Fruit fly (Drosophila melanogaster): Measurements from ENCODE around the gene TotF.
A peak's percentile ranks its signal among the peaks of the same experiment; 100 is the strongest.

Gene TotF

DNA sequence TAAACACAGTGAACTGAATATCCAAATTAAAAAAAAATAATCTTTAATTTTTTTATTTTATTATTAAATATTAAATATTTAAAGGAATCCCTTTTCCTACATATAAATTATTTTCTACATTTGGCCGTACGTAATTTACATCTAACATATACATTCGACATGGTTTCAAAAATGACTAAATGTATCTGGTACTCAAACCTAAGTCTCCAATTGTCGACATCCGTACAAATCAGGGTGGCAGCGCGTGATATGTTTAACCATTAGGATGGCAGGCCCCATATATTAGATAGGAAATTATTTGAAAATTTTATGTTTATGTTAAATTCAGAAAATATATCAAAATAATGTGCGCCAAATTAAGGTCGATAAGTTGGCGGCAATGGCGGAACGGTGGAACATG, 3.0 kb upstream of the TotF start (continued):
- TF ChIP-seq CG18262 (tag; optimal IDR thresholded peaks at IDR 0.05) (no peak), HmgZ (tag; optimal IDR thresholded peaks at IDR 0.05) (peak; percentile 4), crc (GFP tag; optimal IDR thresholded peaks at IDR 0.05) (no peak), CG1602 (GFP tag; optimal IDR thresholded peaks at IDR 0.05) (no peak), CG9215 (GFP tag; IDR thresholded peaks at IDR 0.05) (no peak), Max (GFP tag; optimal IDR thresholded peaks at IDR 0.05) (no peak), Fer2 (tag; optimal IDR thresholded peaks at IDR 0.05) (no peak), CG9932 (GFP tag; IDR thresholded peaks at IDR 0.05) (no peak), CG10979 (tag; optimal IDR thresholded peaks at IDR 0.05) (no peak), nau (GFP tag; optimal IDR thresholded peaks at IDR 0.05) (no peak), klu (GFP tag; IDR thresholded peaks at IDR 0.05) (no peak), CG31388 (GFP tag; optimal IDR thresholded peaks at IDR 0.05) (no peak), br (optimal IDR thresholded peaks at IDR 0.05) (no peak), sug (tag; optimal IDR thresholded peaks at IDR 0.05) (no peak), stwl (tag; optimal IDR thresholded peaks at IDR 0.05) (peak; percentile 66), CG17361 (GFP tag; IDR thresholded peaks at IDR 0.05) (peak; percentile 21; the same call in 1 of the 3 replicates), cas (GFP tag; IDR thresholded peaks at IDR 0.05) (no peak), CG12769 (tag; optimal IDR thresholded peaks at IDR 0.05) (no peak), CG34376 (GFP tag; optimal IDR thresholded peaks at IDR 0.05) (no peak), Rx (GFP tag; IDR thresholded peaks at IDR 0.05) (no peak), amos (GFP tag; IDR thresholded peaks at IDR 0.05; ENCODE audit: partially characterized antibody) (peak; percentile 65), Blimp-1 (GFP tag; optimal IDR thresholded peaks at IDR 0.05) (no peak), CrebB (tag; optimal IDR thresholded peaks at IDR 0.05) (no peak), CG3163 (GFP tag; optimal IDR thresholded peaks at IDR 0.05) (no peak), mam (GFP tag; optimal IDR thresholded peaks at IDR 0.05) (no peak), CG15479 (GFP tag; optimal IDR thresholded peaks at IDR 0.05) (no peak), CG7987 (GFP tag; optimal IDR thresholded peaks at IDR 0.05) (no peak), CTCF (GFP tag; optimal IDR thresholded peaks at IDR 0.05) (peak; percentile 85), CG6654 (GFP tag; optimal IDR thresholded peaks at IDR 0.05) (no peak), CG13894 (tag; optimal IDR thresholded peaks at IDR 0.05) (no peak), chm (GFP tag; IDR thresholded peaks at IDR 0.05) (no peak), D (optimal IDR thresholded peaks at IDR 0.05) (no peak), D (GFP tag; optimal IDR thresholded peaks at IDR 0.05) (no peak), Optix (GFP tag; IDR thresholded peaks at IDR 0.05) (no peak), CG11504 (tag; optimal IDR thresholded peaks at IDR 0.05) (peak; percentile 19), Hmr (GFP tag; optimal IDR thresholded peaks at IDR 0.05) (peak; percentile 24), Asciz (GFP tag; optimal IDR thresholded peaks at IDR 0.05) (no peak), CG11456 (GFP tag; IDR thresholded peaks at IDR 0.05) (no peak), prd (optimal IDR thresholded peaks at IDR 0.05) (peak in 1 of 2 experiments; percentile 55), prd (GFP tag; IDR thresholded peaks at IDR 0.05) (no peak), Drgx (GFP tag; IDR thresholded peaks at IDR 0.05) (no peak), CG2678 (tag; optimal IDR thresholded peaks at IDR 0.05) (no peak), Aef1 (GFP tag; IDR thresholded peaks at IDR 0.05) (no peak), wor (GFP tag; IDR thresholded peaks at IDR 0.05) (no peak), Lpt (GFP tag; optimal IDR thresholded peaks at IDR 0.05) (no peak), CG4707 (GFP tag; optimal IDR thresholded peaks at IDR 0.05) (no peak), Chrac-16 (GFP tag; optimal IDR thresholded peaks at IDR 0.05) (no peak), CG12659 (GFP tag; optimal IDR thresholded peaks at IDR 0.05) (peak; percentile 7), H15 (GFP tag; IDR thresholded peaks at IDR 0.05) (no peak), Dp (GFP tag; optimal IDR thresholded peaks at IDR 0.05) (peak; percentile 6), Six4 (GFP tag; optimal IDR thresholded peaks at IDR 0.05) (no peak), hbn (GFP tag; IDR thresholded peaks at IDR 0.05; ENCODE audit: partially characterized antibody) (no peak), CG3847 (GFP tag; IDR thresholded peaks at IDR 0.05) (no peak), CkIIα-i1 (GFP tag; IDR thresholded peaks at IDR 0.05) (no peak)

Measured in whole organism, embryonic.